Worm (Caenorhabditis elegans): ENCODE data around the gene math-39.

Gene math-39

ce11 chrII:1882705-1883104 lies 50.6 kb downstream of the math-39 start, which contains the start of gene math-5:
TSS of gene math-5 (minus strand) at chrII:1882805.
- no peak for TF ChIP-seq unc-62 (GFP tag; optimal IDR thresholded peaks at IDR 0.05)
